Worm (Caenorhabditis elegans) whole organism, L4 larva: ENCODE measurements around the gene F33G12.6.
A peak's percentile ranks its signal among the peaks of the same experiment; 100 is the strongest.

Experiments
- D1046.2 ChIP-seq: fragments of 200-800 bp; sonication (Bioruptor generic); IDR thresholded peaks from 2 replicates; pipeline ENCODE4 v1.3.6; 2022; ENCODE audit warnings: missing genetic modification characterization, missing compliant biosample characterization
- aly-2 ChIP-seq: sonication (generic microtip); optimal IDR thresholded peaks from 2 replicates; lab custom pipeline; 2018; ENCODE audit warnings: missing biosample characterization, missing genetic modification characterization
- ceh-62 ChIP-seq: sonication (generic microtip); optimal IDR thresholded peaks from 2 replicates; lab custom pipeline; 2017; ENCODE audit warnings: missing biosample characterization, missing genetic modification characterization
- dmd-9 ChIP-seq: fragments of 200-800 bp; sonication (Bioruptor generic); IDR thresholded peaks from 2 replicates; pipeline ENCODE4 v1.3.6; 2022; ENCODE audit warnings: missing genetic modification reagents, missing genetic modification characterization, missing compliant biosample characterization
- fos-1 ChIP-seq: fragments of 150-350 bp; optimal IDR thresholded peaks from 2 replicates; lab custom pipeline; 2014; ENCODE audit warnings: missing biosample characterization, missing genetic modification characterization
- lin-1 ChIP-seq: fragments of 200-800 bp; sonication (Bioruptor generic); IDR thresholded peaks from 2 replicates; pipeline ENCODE4 v1.3.6; 2022; ENCODE audit warnings: missing genetic modification reagents, missing genetic modification characterization, missing compliant biosample characterization
- lin-29 ChIP-seq: fragments of 200-800 bp; sonication (Bioruptor generic); IDR thresholded peaks from 2 replicates; pipeline ENCODE4 v1.3.6; 2022; ENCODE audit warnings: missing genetic modification reagents, missing genetic modification characterization, missing compliant biosample characterization
- mdl-1 ChIP-seq, 2 experiments: fragments of 150-350 bp in 1 of 2; sonication (generic microtip) in 1 of 2; optimal IDR thresholded peaks; 2 replicates each; lab custom pipeline; 2014 to 2017; ENCODE audit warnings: missing biosample characterization in 2 of 2, missing genetic modification characterization in 2 of 2
- mep-1 ChIP-seq: fragments of 150-350 bp; sonication (generic microtip); optimal IDR thresholded peaks from 3 replicates; lab custom pipeline; 2014; ENCODE audit warnings: missing biosample characterization, missing genetic modification characterization
- nhr-11 ChIP-seq: fragments of 150-350 bp; optimal IDR thresholded peaks from 2 replicates; lab custom pipeline; 2014; ENCODE audit warnings: missing biosample characterization, missing genetic modification characterization
- nhr-6 ChIP-seq: fragments of 150-350 bp; optimal IDR thresholded peaks from 2 replicates; lab custom pipeline; 2014; ENCODE audit warnings: missing biosample characterization, missing genetic modification characterization
- nhr-77 ChIP-seq: fragments of 150-350 bp; optimal IDR thresholded peaks from 2 replicates; lab custom pipeline; 2014; ENCODE audit warnings: missing biosample characterization, missing genetic modification characterization
- unc-130 ChIP-seq: sonication (generic microtip); optimal IDR thresholded peaks from 2 replicates; lab custom pipeline; 2016; ENCODE audit warnings: missing genetic modification reagents, missing genetic modification characterization, missing compliant biosample characterization
- zip-11 ChIP-seq: fragments of 200-800 bp; sonication (Bioruptor generic); IDR thresholded peaks from 2 replicates; pipeline ENCODE4 v1.3.6; 2022; ENCODE audit warnings: missing genetic modification characterization, missing compliant biosample characterization

DNA sequence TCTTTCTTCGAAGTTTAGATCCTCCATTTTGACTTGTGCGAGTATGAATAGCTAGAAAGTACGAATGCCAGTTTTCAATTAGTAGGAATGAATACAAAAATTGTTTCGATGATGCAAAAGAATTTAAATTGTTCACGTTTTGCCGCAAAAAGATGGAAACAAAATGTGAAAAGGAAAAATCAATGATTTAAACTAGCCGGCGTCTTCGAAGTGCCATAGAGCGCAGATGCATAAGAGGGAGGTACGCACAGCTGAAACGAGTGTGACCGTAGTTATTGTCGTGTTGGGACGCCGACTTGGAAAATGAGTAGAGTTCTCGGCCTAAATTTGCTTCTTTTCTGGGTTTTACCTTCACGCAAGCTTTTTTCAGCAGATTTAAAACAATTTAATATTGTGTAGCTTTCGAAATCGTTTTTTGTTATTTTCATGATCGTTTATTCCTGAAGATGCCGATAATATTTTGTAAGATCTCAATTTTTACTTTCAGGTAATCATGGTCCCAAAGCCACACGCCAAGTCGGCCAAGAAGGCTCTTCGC lies 5.5 kb downstream of the F33G12.6 start, which contains the start of the genes ify-1 and rpl-22:
- TF ChIP-seq nhr-11 (tag; lab: Kevin White, UChicago): peak; percentile 90
- TF ChIP-seq D1046.2 (GFP tag; lab: Robert Waterston, UW): peak; percentile 100
- TF ChIP-seq dmd-9 (GFP tag; lab: Robert Waterston, UW): 0 out of 2 replicates have a peak, but pooled peaks have one; percentile 35
- no peak for TF ChIP-seq fos-1 (tag; lab: Kevin White, UChicago)
- TF ChIP-seq nhr-77 (tag; lab: Kevin White, UChicago): peak; percentile 96
- TF ChIP-seq aly-2 (tag; lab: Kevin White, UChicago): no peak
- TF ChIP-seq nhr-6: peak; percentile 95
- TF ChIP-seq lin-29 (GFP tag; lab: Robert Waterston, UW): no peak
- TF ChIP-seq ceh-62 (tag; lab: Kevin White, UChicago): no peak
- peak; percentile 96 for TF ChIP-seq mep-1 (tag; lab: Kevin White, UChicago)
- peak; percentile 81 for TF ChIP-seq unc-130
- TF ChIP-seq mdl-1 (tag; optimal IDR thresholded peaks at IDR 0.05; lab: Kevin White, UChicago): peak in 1 of 2 experiments; percentile 53
- TF ChIP-seq lin-1 (GFP tag; lab: Robert Waterston, UW): no peak
- TF ChIP-seq zip-11: no peak
